Worm (Caenorhabditis elegans): ENCODE results near the gene H42K12.3.

The H42K12.3 gene

DNA sequence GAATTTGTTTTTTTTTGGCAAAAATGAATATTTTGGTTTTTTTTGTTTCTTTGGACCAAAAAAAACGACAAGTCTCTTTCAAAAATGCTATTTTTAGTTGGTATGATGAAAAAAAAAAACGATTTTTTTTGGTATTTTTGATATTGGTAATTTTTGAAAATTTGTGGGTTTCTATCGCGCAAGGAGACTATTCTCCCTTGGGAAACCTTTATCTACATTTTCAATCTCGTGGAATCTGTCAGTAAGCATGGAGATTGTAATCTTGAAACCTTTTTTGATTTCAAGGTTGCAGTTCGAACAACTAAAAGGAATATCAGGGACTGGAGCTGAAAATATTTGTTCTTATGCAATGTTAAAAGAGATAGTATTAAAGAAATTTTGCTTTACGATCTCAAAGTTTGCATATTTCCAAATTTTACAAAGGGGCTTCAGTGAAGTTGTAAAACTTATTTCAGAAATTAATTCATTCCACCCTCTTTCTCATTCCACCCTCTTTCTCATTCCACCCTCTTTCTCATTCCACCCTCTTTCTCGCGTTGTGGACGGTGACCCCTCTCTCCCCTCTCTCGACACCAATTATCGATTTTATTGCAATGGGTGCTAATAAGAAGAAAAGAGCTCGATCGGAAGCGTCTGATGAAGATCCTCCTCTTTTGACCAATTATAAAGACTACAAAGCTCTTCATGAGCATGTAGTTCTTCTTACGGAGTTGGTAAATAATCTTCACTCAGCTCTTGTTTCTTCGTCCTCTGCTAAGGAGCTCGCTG, 27.9 kb downstream of the H42K12.3 start (continued):
- TF ChIP-seq jun-1 (tag; optimal IDR thresholded peaks at IDR 0.05) (peak; percentile 19), dmd-6 (GFP tag; IDR thresholded peaks at IDR 0.05) (no peak), madf-9 (GFP tag; conservative IDR thresholded peaks at IDR 0.05) (no peak), lsy-2 (tag; optimal IDR thresholded peaks at IDR 0.05) (peak in 1 of 2 experiments; percentile 35), unc-39 (tag; optimal IDR thresholded peaks at IDR 0.05) (no peak), F10B5.3 (tag; optimal IDR thresholded peaks at IDR 0.05) (peak; percentile 62), Y105C5A.15 (GFP tag; IDR thresholded peaks at IDR 0.05) (no peak), duxl-1 (tag; optimal IDR thresholded peaks at IDR 0.05; ENCODE audit: poor library complexity) (peak; percentile 72), aly-2 (tag; optimal IDR thresholded peaks at IDR 0.05) (no peak), madf-5 (GFP tag; IDR thresholded peaks at IDR 0.05) (no peak), T26A8.4 (GFP tag; IDR thresholded peaks at IDR 0.05) (0 out of 2 replicates have a peak, but pooled peaks have one; percentile 26), cey-2 (tag; optimal IDR thresholded peaks at IDR 0.05; ENCODE audit: borderline replicate concordance, insufficient read depth) (no peak), dve-1 (tag; optimal IDR thresholded peaks at IDR 0.05; ENCODE audit: insufficient read depth) (peak; percentile 19), zip-11 (GFP tag; IDR thresholded peaks at IDR 0.05) (no peak), ZK546.5 (tag; optimal IDR thresholded peaks at IDR 0.05) (no peak), lin-39 (tag; optimal IDR thresholded peaks at IDR 0.05) (no peak), vab-7 (GFP tag; IDR thresholded peaks at IDR 0.05) (no peak), ceh-28 (tag; optimal IDR thresholded peaks at IDR 0.05) (no peak), nhr-41 (GFP tag; IDR thresholded peaks at IDR 0.05) (no peak), nhr-6 (tag; optimal IDR thresholded peaks at IDR 0.05) (no peak), php-3 (GFP tag; IDR thresholded peaks at IDR 0.05) (no peak), lin-38 (GFP tag; IDR thresholded peaks at IDR 0.05) (0 out of 2 replicates have a peak, but pooled peaks have one; percentile 11), egl-27 (tag; optimal IDR thresholded peaks at IDR 0.05) (no peak), nhr-11 (tag; optimal IDR thresholded peaks at IDR 0.05) (no peak), spr-3 (GFP tag; optimal IDR thresholded peaks at IDR 0.05) (no peak), saeg-2 (GFP tag; IDR thresholded peaks at IDR 0.05) (no peak), hlh-11 (tag; optimal IDR thresholded peaks at IDR 0.05) (no peak), unc-130 (GFP tag; optimal IDR thresholded peaks at IDR 0.05) (no peak), ama-1 (optimal IDR thresholded peaks at IDR 0.05) (no peak), lin-1 (GFP tag; IDR thresholded peaks at IDR 0.05) (no peak), zip-2 (tag; optimal IDR thresholded peaks at IDR 0.05) (no peak), nhr-111 (GFP tag; optimal IDR thresholded peaks at IDR 0.05) (no peak), mes-2 (tag; optimal IDR thresholded peaks at IDR 0.05; ENCODE audit: poor library complexity, severe bottlenecking) (peak; percentile 51), hlh-30 (tag; optimal IDR thresholded peaks at IDR 0.05; ENCODE audit: insufficient read depth) (no peak), hif-1 (tag; optimal IDR thresholded peaks at IDR 0.05) (no peak), unc-62 (GFP tag; optimal IDR thresholded peaks at IDR 0.05 in 1 of 2) (no peak), unc-62 (tag; optimal IDR thresholded peaks at IDR 0.05) (no peak), lin-15B (tag; optimal IDR thresholded peaks at IDR 0.05) (no peak), nhr-76 (tag; optimal IDR thresholded peaks at IDR 0.05) (no peak), daf-8 (GFP tag; IDR thresholded peaks at IDR 0.05) (no peak), lim-7 (GFP tag; IDR thresholded peaks at IDR 0.05) (no peak), daf-16 (GFP tag; optimal IDR thresholded peaks at IDR 0.05) (no peak), daf-16 (tag; optimal IDR thresholded peaks at IDR 0.05) (no peak), dmd-8 (GFP tag; IDR thresholded peaks at IDR 0.05) (no peak), hmg-1.1 (GFP tag; IDR thresholded peaks at IDR 0.05) (0 out of 2 replicates have a peak, but pooled peaks have one; percentile 21), snpc-4 (tag; optimal IDR thresholded peaks at IDR 0.05) (no peak), zfp-2 (tag; optimal IDR thresholded peaks at IDR 0.05) (no peak), nhr-77 (tag; optimal IDR thresholded peaks at IDR 0.05) (no peak)

Data from whole organism, L4 larva.